Worm (Caenorhabditis elegans) whole organism, L4 larva: ENCODE measurements around the gene fbxa-36.

ENCODE experiments used
- D1046.2 ChIP-seq: fragments of 200-800 bp; sonication (Bioruptor generic); IDR thresholded peaks from 2 replicates; pipeline ENCODE4 v1.3.6; 2022; ENCODE audit warnings: missing genetic modification characterization, missing compliant biosample characterization
- F10B5.3 ChIP-seq: sonication (generic microtip); optimal IDR thresholded peaks from 2 replicates; lab custom pipeline; 2016; ENCODE audit warnings: mild to moderate bottlenecking, missing genetic modification characterization, missing compliant biosample characterization
- F49E8.2 ChIP-seq: sonication (generic microtip); optimal IDR thresholded peaks from 2 replicates; lab custom pipeline; 2016; ENCODE audit warnings: missing compliant biosample characterization, mild to moderate bottlenecking, missing genetic modification characterization, borderline replicate concordance
- R02D3.7 ChIP-seq: fragments of 150-350 bp; sonication (generic microtip); optimal IDR thresholded peaks from 3 replicates; lab custom pipeline; 2014; ENCODE audit warnings: missing biosample characterization, missing genetic modification characterization
- ZK546.5 ChIP-seq, 2 experiments: sonication (generic microtip); optimal IDR thresholded peaks; 2 replicates each; lab custom pipeline; 2017; ENCODE audit warnings: missing biosample characterization in 2 of 2, missing genetic modification characterization in 2 of 2
- aha-1 ChIP-seq: fragments of 150-350 bp; peaks from one replicate; lab custom pipeline; 2014; ENCODE audit warnings: missing biosample characterization, missing genetic modification characterization
- ceh-28 ChIP-seq: fragments of 150-350 bp; optimal IDR thresholded peaks from 2 replicates; lab custom pipeline; 2014; ENCODE audit warnings: missing biosample characterization, missing genetic modification reagents, missing genetic modification characterization
- daf-16 ChIP-seq, 3 experiments: sonication (generic microtip); optimal IDR thresholded peaks; 2 replicates each; lab custom pipeline; 2016 to 2017; ENCODE audit warnings: missing genetic modification characterization in 3 of 3, missing genetic modification reagents in 3 of 3, mild to moderate bottlenecking in 2 of 3, missing compliant biosample characterization in 2 of 3, missing biosample characterization in 1 of 3, moderate library complexity in 1 of 3
- daf-8 ChIP-seq: fragments of 200-800 bp; sonication (Bioruptor generic); IDR thresholded peaks from 2 replicates; pipeline ENCODE4 v1.3.6; 2022; ENCODE audit warnings: missing genetic modification characterization, missing compliant biosample characterization
- dmd-6 ChIP-seq: fragments of 200-800 bp; sonication (Bioruptor generic); IDR thresholded peaks from 2 replicates; pipeline ENCODE4 v1.3.6; 2022; ENCODE audit warnings: missing genetic modification reagents, missing genetic modification characterization, missing compliant biosample characterization
- dpl-1 ChIP-seq: fragments of 150-350 bp; optimal IDR thresholded peaks from 2 replicates; lab custom pipeline; 2014; ENCODE audit warnings: missing biosample characterization, missing genetic modification reagents, missing genetic modification characterization
- dve-1 ChIP-seq: sonication (generic microtip); optimal IDR thresholded peaks from 2 replicates; lab custom pipeline; 2017; ENCODE audit warnings: antibody characterized with exemption, mild to moderate bottlenecking, missing genetic modification characterization, missing compliant biosample characterization; ENCODE audit not compliant: insufficient read depth
- fos-1 ChIP-seq: fragments of 150-350 bp; optimal IDR thresholded peaks from 2 replicates; lab custom pipeline; 2014; ENCODE audit warnings: missing biosample characterization, missing genetic modification characterization
- hlh-11 ChIP-seq: fragments of 200-800 bp; sonication (Bioruptor generic); optimal IDR thresholded peaks from 2 replicates; lab custom pipeline; 2018; ENCODE audit warnings: mild to moderate bottlenecking, missing genetic modification characterization, missing compliant biosample characterization
- jun-1 ChIP-seq: fragments of 150-350 bp; optimal IDR thresholded peaks from 2 replicates; lab custom pipeline; 2014; ENCODE audit warnings: missing biosample characterization, missing genetic modification reagents, missing genetic modification characterization
- lin-15B ChIP-seq: fragments of 150-350 bp; sonication (generic microtip); optimal IDR thresholded peaks from 3 replicates; lab custom pipeline; 2014; ENCODE audit warnings: missing biosample characterization, missing genetic modification characterization
- lin-38 ChIP-seq: fragments of 200-800 bp; sonication (Bioruptor generic); IDR thresholded peaks from 2 replicates; pipeline ENCODE4 v1.3.6; 2022; ENCODE audit warnings: missing genetic modification reagents, missing genetic modification characterization, missing compliant biosample characterization
- lsy-2 ChIP-seq, 2 experiments: fragments of 150-350 bp in 1 of 2; sonication (generic microtip) in 1 of 2; optimal IDR thresholded peaks; 2 replicates each; lab custom pipeline; 2014 to 2017; ENCODE audit warnings: missing biosample characterization in 2 of 2, missing genetic modification characterization in 2 of 2
- mes-2 ChIP-seq: sonication (generic microtip); optimal IDR thresholded peaks from 2 replicates; lab custom pipeline; 2016; ENCODE audit warnings: missing genotype, mild to moderate bottlenecking, missing genetic modification characterization, missing compliant biosample characterization; ENCODE audit not compliant: poor library complexity, severe bottlenecking
- mxl-2 ChIP-seq: fragments of 200-800 bp; sonication (Bioruptor generic); conservative IDR thresholded peaks from 2 replicates; pipeline ENCODE4 v1.3.6; 2022; ENCODE audit warnings: missing genetic modification reagents, missing genetic modification characterization, missing compliant biosample characterization
- nhr-111 ChIP-seq: fragments of 200-800 bp; sonication (Bioruptor generic); optimal IDR thresholded peaks from 2 replicates; lab custom pipeline; 2018; ENCODE audit warnings: mild to moderate bottlenecking, missing genetic modification characterization, missing compliant biosample characterization
- nhr-237 ChIP-seq: sonication (generic microtip); optimal IDR thresholded peaks from 2 replicates; lab custom pipeline; 2017; ENCODE audit warnings: missing biosample characterization, missing genetic modification characterization
- nhr-28 ChIP-seq: fragments of 150-350 bp; optimal IDR thresholded peaks from 2 replicates; lab custom pipeline; 2014; ENCODE audit warnings: missing biosample characterization, missing genetic modification characterization
- nhr-41 ChIP-seq: fragments of 200-800 bp; sonication (Bioruptor generic); IDR thresholded peaks from 2 replicates; pipeline ENCODE4 v1.3.6; 2022; ENCODE audit warnings: missing genetic modification reagents, missing genetic modification characterization, missing compliant biosample characterization
- nhr-76 ChIP-seq: fragments of 150-350 bp; optimal IDR thresholded peaks from 2 replicates; lab custom pipeline; 2014; ENCODE audit warnings: missing biosample characterization, missing genetic modification characterization
- nhr-77 ChIP-seq: fragments of 150-350 bp; optimal IDR thresholded peaks from 2 replicates; lab custom pipeline; 2014; ENCODE audit warnings: missing biosample characterization, missing genetic modification characterization
- pha-4 ChIP-seq, 2 experiments: fragments of 150-350 bp in 1 of 2; fragments of 200-800 bp in 1 of 2; sonication (Bioruptor generic) in 1 of 2; IDR thresholded peaks in 1 of 2; optimal IDR thresholded peaks in 1 of 2; 2 replicates each; pipeline versions ENCODE4 v1.3.6 to Lab custom; 2014 to 2022; ENCODE audit warnings: missing genetic modification characterization in 2 of 2, missing genetic modification reagents in 2 of 2, missing biosample characterization in 1 of 2, missing compliant biosample characterization in 1 of 2
- php-3 ChIP-seq: fragments of 200-800 bp; sonication (Bioruptor generic); IDR thresholded peaks from 2 replicates; pipeline ENCODE4 v1.3.6; 2022; ENCODE audit warnings: missing genetic modification reagents, missing genetic modification characterization, missing compliant biosample characterization
- pqm-1 ChIP-seq: sonication (generic microtip); optimal IDR thresholded peaks from 2 replicates; lab custom pipeline; 2017; ENCODE audit warnings: missing biosample characterization, missing genetic modification characterization
- snpc-1.2 ChIP-seq: fragments of 200-800 bp; sonication (Bioruptor generic); IDR thresholded peaks from 2 replicates; pipeline ENCODE4 v1.3.6; 2022; ENCODE audit warnings: missing genetic modification reagents, missing genetic modification characterization, missing compliant biosample characterization
- snpc-4 ChIP-seq: fragments of 150-350 bp; optimal IDR thresholded peaks from 2 replicates; lab custom pipeline; 2014; ENCODE audit warnings: missing biosample characterization, missing genetic modification characterization
- tra-1 ChIP-seq: fragments of 200-800 bp; sonication (Bioruptor generic); IDR thresholded peaks from 2 replicates; pipeline ENCODE4 v1.3.6; 2022; ENCODE audit warnings: missing genetic modification reagents, missing genetic modification characterization, missing compliant biosample characterization
- zip-11 ChIP-seq: fragments of 200-800 bp; sonication (Bioruptor generic); IDR thresholded peaks from 2 replicates; pipeline ENCODE4 v1.3.6; 2022; ENCODE audit warnings: missing genetic modification characterization, missing compliant biosample characterization

The fbxa-36 gene

ce11 chrIII:1279197-1279596 is 13.8 kb downstream of the fbxa-36 start (continued):
- no peak for TF ChIP-seq dpl-1 (GFP tag; lab: Kevin White, UChicago)
- TF ChIP-seq mes-2 (tag; lab: Kevin White, UChicago) = no peak
- TF ChIP-seq dmd-6 (GFP tag; lab: Robert Waterston, UW) = peak; percentile 90
- TF ChIP-seq nhr-77 = peak; percentile 94
- TF ChIP-seq nhr-111 (GFP tag; lab: Kevin White, UChicago) = no peak
- TF ChIP-seq nhr-41 (GFP tag; lab: Robert Waterston, UW) = peak; percentile 61; the same call in 1 of the 2 replicates
- peak; percentile 61; the same call in 1 of the 2 replicates for TF ChIP-seq pha-4 (GFP tag; IDR thresholded peaks at IDR 0.05; lab: Robert Waterston, UW)
- peak; percentile 36 for TF ChIP-seq pha-4 (tag; optimal IDR thresholded peaks at IDR 0.05; lab: Kevin White, UChicago)
- peak in 1 of 2 experiments; percentile 95 for TF ChIP-seq daf-16 (GFP tag; optimal IDR thresholded peaks at IDR 0.05; lab: Kevin White, UChicago)
- peak; percentile 99 for TF ChIP-seq daf-16 (tag; optimal IDR thresholded peaks at IDR 0.05; lab: Kevin White, UChicago)
- TF ChIP-seq fos-1 (tag; lab: Kevin White, UChicago) = peak; percentile 46
- peak; percentile 97 for TF ChIP-seq hlh-11 (tag; lab: Kevin White, UChicago)

ce11 chrIII:1275513-1275912 is 17.5 kb downstream of the fbxa-36 start, which contains the start of gene fbxa-30:
Gene fbxa-30, minus strand, starts transcription at chrIII:1275613.
- TF ChIP-seq lin-15B (tag; lab: Kevin White, UChicago) (no peak), ceh-28 (tag; lab: Kevin White, UChicago) (no peak), dve-1 (no peak), pha-4 (GFP tag; IDR thresholded peaks at IDR 0.05; lab: Robert Waterston, UW) (no peak), pha-4 (tag; optimal IDR thresholded peaks at IDR 0.05; lab: Kevin White, UChicago) (no peak), jun-1 (tag; lab: Kevin White, UChicago) (no peak), lsy-2 (tag; optimal IDR thresholded peaks at IDR 0.05; lab: Kevin White, UChicago) (no peak), nhr-237 (tag; lab: Kevin White, UChicago) (no peak), R02D3.7 (tag; lab: Kevin White, UChicago) (no peak)

ce11 chrIII:1273655-1274328 is 19.2 kb downstream of the fbxa-36 start, which contains the start of gene fbxa-29:
Gene fbxa-29, minus strand, starts transcription at chrIII:1273705.
- TF ChIP-seq fos-1 (tag; lab: Kevin White, UChicago) = no peak
- no peak for TF ChIP-seq ZK546.5 (tag; optimal IDR thresholded peaks at IDR 0.05; lab: Kevin White, UChicago)
- TF ChIP-seq nhr-28 = peak; percentile 49
- no peak for TF ChIP-seq nhr-111 (GFP tag; lab: Kevin White, UChicago)
- TF ChIP-seq php-3 = peak; percentile 75; the same call in 1 of the 2 replicates
- no peak for TF ChIP-seq D1046.2
- TF ChIP-seq dve-1 = peak; percentile 12
- TF ChIP-seq F10B5.3 (tag; lab: Kevin White, UChicago) = no peak
- TF ChIP-seq mxl-2 (GFP tag; lab: Robert Waterston, UW) = no peak
- no peak for TF ChIP-seq daf-16 (GFP tag; optimal IDR thresholded peaks at IDR 0.05; lab: Kevin White, UChicago)
- TF ChIP-seq daf-16 (tag; optimal IDR thresholded peaks at IDR 0.05; lab: Kevin White, UChicago) = peak; percentile 51
- 0 out of 2 replicates have a peak, but pooled peaks have one; percentile 10 for TF ChIP-seq dmd-6 (GFP tag; lab: Robert Waterston, UW)
- TF ChIP-seq pqm-1 (tag; lab: Kevin White, UChicago) = peak; percentile 61

ce11 chrIII:1271378-1271926 is 21.6 kb downstream of the fbxa-36 start, which contains the start of gene fbxa-31:
Gene fbxa-31, minus strand, starts transcription at chrIII:1271428.
- TF ChIP-seq daf-16 (GFP tag; optimal IDR thresholded peaks at IDR 0.05; lab: Kevin White, UChicago) (no peak), daf-16 (tag; optimal IDR thresholded peaks at IDR 0.05; lab: Kevin White, UChicago) (peak; percentile 75), hlh-11 (tag; lab: Kevin White, UChicago) (peak; percentile 1), pqm-1 (tag; lab: Kevin White, UChicago) (peak; percentile 73), zip-11 (GFP tag; lab: Robert Waterston, UW) (no peak), nhr-28 (peak; percentile 29), aha-1 (peak; percentile 40), snpc-1.2 (no peak)

ce11 chrIII:1269156-1269555 is 23.9 kb downstream of the fbxa-36 start, which contains the start of gene fbxa-32:
Gene fbxa-32, minus strand, starts transcription at chrIII:1269256.
- TF ChIP-seq daf-16 (GFP tag; optimal IDR thresholded peaks at IDR 0.05; lab: Kevin White, UChicago) = no peak
- TF ChIP-seq daf-16 (tag; optimal IDR thresholded peaks at IDR 0.05; lab: Kevin White, UChicago) = peak; percentile 44
- TF ChIP-seq lin-38 (GFP tag; lab: Robert Waterston, UW) = no peak
- peak; percentile 48 for TF ChIP-seq dve-1
- TF ChIP-seq tra-1 (GFP tag; lab: Robert Waterston, UW) = no peak
- TF ChIP-seq nhr-41 (GFP tag; lab: Robert Waterston, UW) = no peak
- TF ChIP-seq pqm-1 (tag; lab: Kevin White, UChicago) = peak; percentile 15
- no peak for TF ChIP-seq F49E8.2 (tag; lab: Kevin White, UChicago)
- no peak for TF ChIP-seq snpc-4 (tag; lab: Kevin White, UChicago)
- 0 out of 2 replicates have a peak, but pooled peaks have one; percentile 6 for TF ChIP-seq dmd-6 (GFP tag; lab: Robert Waterston, UW)
- no peak for TF ChIP-seq daf-8
- TF ChIP-seq D1046.2 = no peak
- no peak for TF ChIP-seq nhr-76 (tag; lab: Kevin White, UChicago)
- peak; percentile 25 for TF ChIP-seq nhr-28
- no peak for TF ChIP-seq lsy-2 (tag; optimal IDR thresholded peaks at IDR 0.05; lab: Kevin White, UChicago)
